Worm (Caenorhabditis elegans): ENCODE results near the gene F32D8.14.

The F32D8.14 gene

DNA sequence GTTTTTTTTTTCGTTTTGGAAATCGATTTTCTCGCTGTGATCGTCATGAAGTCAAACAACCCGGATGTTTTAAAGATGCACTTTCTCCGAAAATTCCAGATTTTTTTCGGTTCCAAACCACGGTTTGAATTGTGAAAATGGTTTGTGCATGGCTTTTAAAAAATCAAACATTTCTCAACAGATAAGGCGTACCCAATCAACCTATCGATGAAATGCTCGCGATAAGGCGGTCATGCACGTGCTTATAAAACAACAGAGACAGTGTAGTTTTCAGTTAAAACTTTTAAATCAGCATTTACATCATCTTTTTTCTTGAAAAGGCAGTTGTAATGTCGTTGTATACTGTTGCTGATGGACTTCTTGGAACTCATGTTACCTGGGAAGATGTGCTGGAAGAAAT lies 37.8 kb upstream of the F32D8.14 start, which contains the start of gene F58B4.5:
Gene F58B4.5, plus strand, starts transcription at position 283 of the 400 bp plus-strand sequence.
- no peak for TF ChIP-seq ceh-13 (GFP tag; optimal IDR thresholded peaks at IDR 0.05)
- no peak for TF ChIP-seq scrt-1 (GFP tag; IDR thresholded peaks at IDR 0.05)
- TF ChIP-seq aly-1 (tag; optimal IDR thresholded peaks at IDR 0.05), result no peak
- TF ChIP-seq tbx-11 (GFP tag; IDR thresholded peaks at IDR 0.05), result no peak
- no peak for TF ChIP-seq hmg-4 (GFP tag; optimal IDR thresholded peaks at IDR 0.05)
- no peak for TF ChIP-seq hnd-1 (tag; optimal IDR thresholded peaks at IDR 0.05)
- no peak for TF ChIP-seq pes-1 (GFP tag; IDR thresholded peaks at IDR 0.05)
- no peak for TF ChIP-seq ama-1 (optimal IDR thresholded peaks at IDR 0.05)
- no peak for TF ChIP-seq tra-4 (tag; optimal IDR thresholded peaks at IDR 0.05)
- no peak for TF ChIP-seq sea-1 (GFP tag; conservative IDR thresholded peaks at IDR 0.05)
- TF ChIP-seq F13C5.2 (tag; optimal IDR thresholded peaks at IDR 0.05), result no peak
- TF ChIP-seq ceh-36 (tag; optimal IDR thresholded peaks at IDR 0.05), result no peak
- TF ChIP-seq ets-7 (tag; optimal IDR thresholded peaks at IDR 0.05), result no peak
- no peak for TF ChIP-seq hmbx-1 (tag; optimal IDR thresholded peaks at IDR 0.05)
- TF ChIP-seq tbx-37 (GFP tag; conservative IDR thresholded peaks at IDR 0.05), result no peak
- TF ChIP-seq flt-1 (GFP tag; IDR thresholded peaks at IDR 0.05), result no peak
- TF ChIP-seq B0310.2 (tag; optimal IDR thresholded peaks at IDR 0.05), result no peak

DNA sequence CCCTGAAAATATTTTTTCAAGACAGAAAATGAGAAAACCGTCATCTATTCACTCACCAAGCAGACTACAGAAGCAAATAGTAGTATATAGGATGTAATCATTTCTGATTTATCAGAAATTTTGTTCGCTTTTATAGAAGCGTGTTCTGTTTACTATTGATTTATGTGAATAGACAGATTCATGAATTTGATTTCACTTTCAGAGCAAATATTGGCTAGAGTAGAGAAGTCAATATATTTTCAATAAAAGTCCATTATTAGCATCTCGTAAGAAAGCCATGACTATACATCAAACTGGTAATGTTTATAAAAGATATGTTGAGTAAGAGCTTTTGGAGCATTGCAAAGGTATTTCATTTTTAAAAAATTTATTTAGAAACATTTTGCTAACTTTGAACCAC lies 36.6 kb upstream of the F32D8.14 start, which contains the start of gene scvp-1:
Gene scvp-1, minus strand, starts transcription at position 101 of the 400 bp plus-strand sequence.
- TF ChIP-seq B0310.2 (tag; optimal IDR thresholded peaks at IDR 0.05) (no peak), ama-1 (optimal IDR thresholded peaks at IDR 0.05) (no peak), tbx-37 (GFP tag; conservative IDR thresholded peaks at IDR 0.05) (no peak), hnd-1 (tag; optimal IDR thresholded peaks at IDR 0.05) (no peak), ets-7 (tag; optimal IDR thresholded peaks at IDR 0.05) (no peak), tbx-11 (GFP tag; IDR thresholded peaks at IDR 0.05) (no peak), aly-1 (tag; optimal IDR thresholded peaks at IDR 0.05) (no peak), hmbx-1 (tag; optimal IDR thresholded peaks at IDR 0.05) (no peak), F13C5.2 (tag; optimal IDR thresholded peaks at IDR 0.05) (no peak), scrt-1 (GFP tag; IDR thresholded peaks at IDR 0.05) (no peak), tra-4 (tag; optimal IDR thresholded peaks at IDR 0.05) (no peak), flt-1 (GFP tag; IDR thresholded peaks at IDR 0.05) (no peak), pes-1 (GFP tag; IDR thresholded peaks at IDR 0.05) (no peak), hmg-4 (GFP tag; optimal IDR thresholded peaks at IDR 0.05) (no peak), ceh-13 (GFP tag; optimal IDR thresholded peaks at IDR 0.05) (no peak), ceh-36 (tag; optimal IDR thresholded peaks at IDR 0.05) (no peak), sea-1 (GFP tag; conservative IDR thresholded peaks at IDR 0.05) (no peak)

DNA sequence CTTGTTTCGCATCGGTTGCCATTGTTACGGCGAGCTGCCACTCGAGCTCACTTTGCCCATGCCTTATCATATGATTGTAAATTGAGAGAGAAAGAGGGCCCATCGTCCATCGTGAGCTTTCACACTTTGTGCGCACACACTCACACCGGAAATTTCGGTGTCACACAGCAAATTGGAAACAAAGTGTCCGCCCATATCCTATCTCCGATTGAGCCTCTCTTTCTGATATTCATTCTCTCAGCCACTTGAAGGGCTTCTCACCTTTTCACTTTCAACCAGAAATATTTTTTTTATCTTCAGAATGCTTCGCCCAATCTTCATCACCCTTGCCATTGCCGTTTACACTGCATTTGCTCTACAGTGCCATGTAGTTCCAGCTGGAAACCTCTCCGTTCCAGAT lies 34.9 kb upstream of the F32D8.14 start, which contains the start of gene F58B4.3:
Gene F58B4.3, plus strand, starts transcription at position 301 of the 400 bp plus-strand sequence.
- no peak for TF ChIP-seq scrt-1 (GFP tag; IDR thresholded peaks at IDR 0.05)
- TF ChIP-seq tra-4 (tag; optimal IDR thresholded peaks at IDR 0.05), result no peak
- TF ChIP-seq B0310.2 (tag; optimal IDR thresholded peaks at IDR 0.05), result no peak
- no peak for TF ChIP-seq ceh-36 (tag; optimal IDR thresholded peaks at IDR 0.05)
- TF ChIP-seq aly-1 (tag; optimal IDR thresholded peaks at IDR 0.05), result no peak
- TF ChIP-seq hmbx-1 (tag; optimal IDR thresholded peaks at IDR 0.05), result no peak
- no peak for TF ChIP-seq hmg-4 (GFP tag; optimal IDR thresholded peaks at IDR 0.05)
- no peak for TF ChIP-seq ets-7 (tag; optimal IDR thresholded peaks at IDR 0.05)
- TF ChIP-seq hnd-1 (tag; optimal IDR thresholded peaks at IDR 0.05), result no peak
- TF ChIP-seq sea-1 (GFP tag; conservative IDR thresholded peaks at IDR 0.05), result no peak
- no peak for TF ChIP-seq tbx-11 (GFP tag; IDR thresholded peaks at IDR 0.05)
- TF ChIP-seq F13C5.2 (tag; optimal IDR thresholded peaks at IDR 0.05), result no peak
- no peak for TF ChIP-seq tbx-37 (GFP tag; conservative IDR thresholded peaks at IDR 0.05)
- TF ChIP-seq pes-1 (GFP tag; IDR thresholded peaks at IDR 0.05), result no peak
- TF ChIP-seq ama-1 (optimal IDR thresholded peaks at IDR 0.05), result no peak
- TF ChIP-seq flt-1 (GFP tag; IDR thresholded peaks at IDR 0.05), result no peak
- no peak for TF ChIP-seq ceh-13 (GFP tag; optimal IDR thresholded peaks at IDR 0.05)

DNA sequence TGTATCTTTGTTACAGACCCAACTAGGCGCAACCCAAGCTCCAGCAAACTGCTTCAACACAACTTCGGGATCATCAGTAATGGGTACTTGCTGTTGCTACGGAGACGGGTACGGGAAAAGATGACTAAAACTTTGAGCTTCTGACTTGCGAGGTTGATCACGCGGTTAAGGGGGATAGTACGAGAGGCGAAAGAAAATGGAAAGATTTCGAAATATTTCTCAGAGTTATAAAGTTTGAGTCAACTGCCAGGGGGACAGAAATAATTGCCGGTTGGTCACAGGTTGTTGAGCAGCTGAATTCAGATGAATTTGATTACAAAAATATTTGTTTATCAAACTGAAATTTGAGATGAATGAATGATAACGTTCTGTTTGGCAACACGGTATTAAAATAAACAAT lies 31.1 kb upstream of the F32D8.14 start:
- TF ChIP-seq hmbx-1 (tag; optimal IDR thresholded peaks at IDR 0.05), result no peak
- no peak for TF ChIP-seq ceh-36 (tag; optimal IDR thresholded peaks at IDR 0.05)
- no peak for TF ChIP-seq ama-1 (optimal IDR thresholded peaks at IDR 0.05)
- TF ChIP-seq ets-7 (tag; optimal IDR thresholded peaks at IDR 0.05), result no peak
- no peak for TF ChIP-seq flt-1 (GFP tag; IDR thresholded peaks at IDR 0.05)
- TF ChIP-seq scrt-1 (GFP tag; IDR thresholded peaks at IDR 0.05), result no peak
- no peak for TF ChIP-seq tra-4 (tag; optimal IDR thresholded peaks at IDR 0.05)
- TF ChIP-seq pes-1 (GFP tag; IDR thresholded peaks at IDR 0.05), result no peak
- no peak for TF ChIP-seq tbx-37 (GFP tag; conservative IDR thresholded peaks at IDR 0.05)
- no peak for TF ChIP-seq B0310.2 (tag; optimal IDR thresholded peaks at IDR 0.05)
- no peak for TF ChIP-seq hmg-4 (GFP tag; optimal IDR thresholded peaks at IDR 0.05)
- no peak for TF ChIP-seq aly-1 (tag; optimal IDR thresholded peaks at IDR 0.05)
- TF ChIP-seq ceh-13 (GFP tag; optimal IDR thresholded peaks at IDR 0.05), result no peak
- no peak for TF ChIP-seq F13C5.2 (tag; optimal IDR thresholded peaks at IDR 0.05)
- no peak for TF ChIP-seq hnd-1 (tag; optimal IDR thresholded peaks at IDR 0.05)

DNA sequence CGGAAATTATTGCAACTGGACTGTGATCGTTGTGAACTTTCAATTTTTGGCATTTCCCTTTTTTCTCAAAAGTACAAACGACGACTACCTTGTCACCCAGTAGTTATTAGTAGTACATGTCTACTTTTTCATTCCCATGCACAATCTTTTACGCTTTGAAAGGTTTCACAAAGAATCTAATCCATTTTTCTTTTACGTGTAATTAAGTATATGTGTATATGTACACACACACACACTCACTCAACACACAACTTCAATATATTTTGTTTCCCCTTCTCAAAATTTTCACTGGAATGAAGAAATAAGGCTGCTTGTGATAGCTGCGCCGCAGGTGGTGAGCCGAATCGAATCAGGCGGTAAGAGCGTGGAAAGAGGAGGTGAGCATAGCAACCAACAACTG lies 30.1 kb upstream of the F32D8.14 start, which contains the start of gene F58B4.6:
Gene F58B4.6, plus strand, starts transcription at position 301 of the 400 bp plus-strand sequence.
- TF ChIP-seq tra-4 (tag; optimal IDR thresholded peaks at IDR 0.05) (no peak), hnd-1 (tag; optimal IDR thresholded peaks at IDR 0.05) (no peak), hmg-4 (GFP tag; optimal IDR thresholded peaks at IDR 0.05) (no peak), tbx-37 (GFP tag; conservative IDR thresholded peaks at IDR 0.05) (no peak), ceh-36 (tag; optimal IDR thresholded peaks at IDR 0.05) (no peak), aly-1 (tag; optimal IDR thresholded peaks at IDR 0.05) (no peak), scrt-1 (GFP tag; IDR thresholded peaks at IDR 0.05) (no peak), ceh-13 (GFP tag; optimal IDR thresholded peaks at IDR 0.05) (no peak), sea-1 (GFP tag; conservative IDR thresholded peaks at IDR 0.05) (no peak)

DNA sequence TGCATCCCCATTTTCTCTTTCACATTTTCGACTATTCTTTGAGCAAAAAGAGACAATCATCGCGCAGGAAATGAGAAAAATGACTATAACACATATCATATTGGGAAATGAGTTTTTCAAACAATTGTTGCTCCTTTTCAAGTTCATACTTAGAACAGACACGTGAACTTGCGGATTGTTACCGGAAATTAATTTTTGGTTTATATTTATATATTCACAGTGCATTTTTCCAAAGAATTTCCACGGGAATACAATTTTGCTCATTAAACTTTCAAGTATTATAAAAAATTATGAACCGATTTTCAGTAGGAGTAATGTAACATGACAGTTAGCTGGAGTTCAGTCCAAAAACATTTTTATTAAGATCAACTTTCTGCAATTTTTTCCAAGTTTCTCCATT lies 28.6 kb upstream of the F32D8.14 start, which contains the start of gene F58B4.7:
Gene F58B4.7, minus strand, starts transcription at position 101 of the 400 bp plus-strand sequence.
- TF ChIP-seq ets-7 (tag; optimal IDR thresholded peaks at IDR 0.05), result no peak
- no peak for TF ChIP-seq flt-1 (GFP tag; IDR thresholded peaks at IDR 0.05)
- no peak for TF ChIP-seq aly-1 (tag; optimal IDR thresholded peaks at IDR 0.05)
- no peak for TF ChIP-seq ceh-36 (tag; optimal IDR thresholded peaks at IDR 0.05)
- TF ChIP-seq pes-1 (GFP tag; IDR thresholded peaks at IDR 0.05), result no peak
- no peak for TF ChIP-seq hmbx-1 (tag; optimal IDR thresholded peaks at IDR 0.05)
- no peak for TF ChIP-seq ceh-13 (GFP tag; optimal IDR thresholded peaks at IDR 0.05)
- TF ChIP-seq hmg-4 (GFP tag; optimal IDR thresholded peaks at IDR 0.05), result no peak
- no peak for TF ChIP-seq F13C5.2 (tag; optimal IDR thresholded peaks at IDR 0.05)
- no peak for TF ChIP-seq B0310.2 (tag; optimal IDR thresholded peaks at IDR 0.05)

DNA sequence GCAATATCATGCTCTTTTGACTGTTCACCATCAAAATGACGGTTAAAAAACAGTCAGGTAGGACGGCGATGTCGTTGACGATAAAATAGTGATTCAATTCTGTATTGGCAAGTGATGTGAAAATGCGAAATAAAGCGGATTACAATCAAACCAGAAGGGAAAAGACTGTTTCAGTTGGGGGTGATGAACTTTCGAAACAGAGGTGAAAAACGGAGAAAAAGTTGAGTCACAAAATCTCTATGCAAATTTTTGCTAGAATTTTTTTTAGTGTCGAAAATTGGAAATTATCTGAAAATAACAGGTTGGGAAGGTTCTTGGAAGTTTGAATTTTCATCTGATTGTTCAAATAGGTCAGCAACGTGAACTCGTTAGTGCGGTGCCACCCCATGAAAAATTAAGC lies 27.2 kb upstream of the F32D8.14 start, which contains the start of gene nas-31:
Gene nas-31, minus strand, starts transcription at position 101 of the 400 bp plus-strand sequence.
- no peak for TF ChIP-seq hmg-4 (GFP tag; optimal IDR thresholded peaks at IDR 0.05)
- TF ChIP-seq F13C5.2 (tag; optimal IDR thresholded peaks at IDR 0.05), result no peak
- no peak for TF ChIP-seq tra-4 (tag; optimal IDR thresholded peaks at IDR 0.05)
- no peak for TF ChIP-seq aly-1 (tag; optimal IDR thresholded peaks at IDR 0.05)
- no peak for TF ChIP-seq tbx-11 (GFP tag; IDR thresholded peaks at IDR 0.05)
